Fruit fly (Drosophila melanogaster) whole organism, embryonic: Measurements from ENCODE around the gene Kr-h2.

Source experiments
- ATbp ChIP-seq: fragments of 200-800 bp; sonication (Bioruptor generic); optimal IDR thresholded peaks from 2 replicates; lab custom pipeline; 2017; ENCODE audit warnings: missing biosample characterization, mild to moderate bottlenecking, missing genetic modification characterization, missing genetic modification reagents
- B-H1 ChIP-seq: fragments of 200-800 bp; sonication (Bioruptor generic); IDR thresholded peaks from 3 replicates; pipeline ENCODE4 v1.3.6; 2022; ENCODE audit warnings: missing biosample characterization, missing genetic modification characterization
- Bdp1 ChIP-seq: fragments of 200-800 bp; sonication (Bioruptor generic); optimal IDR thresholded peaks from 3 replicates; lab custom pipeline; 2016; ENCODE audit warnings: missing biosample characterization, missing genetic modification characterization
- CG1024 ChIP-seq: fragments of 200-800 bp; sonication (Bioruptor generic); IDR thresholded peaks from 2 replicates; pipeline ENCODE4 v1.3.6; 2022; ENCODE audit warnings: missing biosample characterization, missing genetic modification characterization
- CG10431 ChIP-seq: fragments of 200-800 bp; sonication (Bioruptor generic); optimal IDR thresholded peaks from 3 replicates; lab custom pipeline; 2018; ENCODE audit warnings: missing biosample characterization, mild to moderate bottlenecking, missing genetic modification characterization
- CG10462 ChIP-seq: fragments of 200-800 bp; sonication (Bioruptor generic); optimal IDR thresholded peaks from 2 replicates; lab custom pipeline; 2016; ENCODE audit warnings: missing biosample characterization, missing genetic modification characterization
- CG10543 ChIP-seq: fragments of 200-800 bp; sonication (Bioruptor generic); optimal IDR thresholded peaks from 3 replicates; lab custom pipeline; 2017; ENCODE audit warnings: missing biosample characterization, mild to moderate bottlenecking, missing genetic modification characterization, moderate library complexity
- CG11085 ChIP-seq: fragments of 200-800 bp; sonication (Bioruptor generic); IDR thresholded peaks from 2 replicates; pipeline ENCODE4 v1.3.6; 2022; ENCODE audit warnings: missing biosample characterization, missing genetic modification characterization
- CG12299 ChIP-seq: fragments of 200-800 bp; sonication (Bioruptor generic); optimal IDR thresholded peaks from 2 replicates; lab custom pipeline; 2018; ENCODE audit warnings: missing biosample characterization, mild to moderate bottlenecking, missing genetic modification characterization
- CG14710 ChIP-seq: fragments of 200-800 bp; sonication (Bioruptor generic); optimal IDR thresholded peaks from 3 replicates; lab custom pipeline; 2019; ENCODE audit warnings: missing biosample characterization, mild to moderate bottlenecking, missing genetic modification characterization, moderate library complexity
- CG16779 ChIP-seq: fragments of 200-800 bp; sonication (Bioruptor generic); IDR thresholded peaks from 2 replicates; pipeline ENCODE4 v1.3.6; 2022; ENCODE audit warnings: missing biosample characterization, missing genetic modification characterization
- CG17829 ChIP-seq: fragments of 200-800 bp; optimal IDR thresholded peaks from 2 replicates; lab custom pipeline; 2019; ENCODE audit warnings: missing biosample characterization, mild to moderate bottlenecking, missing genetic modification characterization, moderate library complexity
- CG1792 ChIP-seq: fragments of 200-800 bp; sonication (Bioruptor generic); optimal IDR thresholded peaks from 2 replicates; lab custom pipeline; 2016; ENCODE audit warnings: missing biosample characterization, missing genetic modification characterization
- CG2202 ChIP-seq: fragments of 200-800 bp; sonication (Bioruptor generic); optimal IDR thresholded peaks from 2 replicates; lab custom pipeline; 2018; ENCODE audit warnings: missing biosample characterization, mild to moderate bottlenecking, missing genetic modification characterization
- CG2889 ChIP-seq: fragments of 200-800 bp; sonication (Bioruptor generic); IDR thresholded peaks from 3 replicates; pipeline ENCODE4 v1.3.6; 2022; ENCODE audit warnings: missing biosample characterization, missing genetic modification characterization
- CG31224 ChIP-seq: fragments of 200-800 bp; sonication (Bioruptor generic); IDR thresholded peaks from 2 replicates; pipeline ENCODE4 v1.3.6; 2022; ENCODE audit warnings: missing biosample characterization, missing genetic modification characterization
- CG3995 ChIP-seq: fragments of 200-800 bp; sonication (Bioruptor generic); optimal IDR thresholded peaks from 3 replicates; lab custom pipeline; 2016; ENCODE audit warnings: missing biosample characterization, missing genetic modification characterization
- CG4360 ChIP-seq: fragments of 200-800 bp; sonication (Bioruptor generic); IDR thresholded peaks from 2 replicates; pipeline ENCODE4 v1.3.6; 2022; ENCODE audit warnings: missing biosample characterization, missing genetic modification characterization
- CG6175 ChIP-seq: fragments of 200-800 bp; sonication (Bioruptor generic); IDR thresholded peaks from 3 replicates; pipeline ENCODE4 v1.3.6; 2022; ENCODE audit warnings: missing biosample characterization, missing genetic modification characterization
- CG6854 ChIP-seq: fragments of 200-800 bp; sonication (Bioruptor generic); optimal IDR thresholded peaks from 3 replicates; lab custom pipeline; 2017; ENCODE audit warnings: missing biosample characterization, mild to moderate bottlenecking, missing genetic modification characterization
- CG8281 ChIP-seq: fragments of 200-800 bp; sonication (Bioruptor generic); optimal IDR thresholded peaks from 2 replicates; lab custom pipeline; 2018; ENCODE audit warnings: missing biosample characterization, mild to moderate bottlenecking, missing genetic modification characterization, moderate library complexity
- CG8290 ChIP-seq, 3 experiments: fragments of 200-800 bp; sonication (Bioruptor generic); optimal IDR thresholded peaks; 2 replicates each; lab custom pipeline; 2016 to 2019; ENCODE audit warnings: missing biosample characterization in 3 of 3, missing genetic modification characterization in 3 of 3, mild to moderate bottlenecking in 2 of 3, moderate library complexity in 1 of 3
- CG8765 ChIP-seq: fragments of 200-800 bp; sonication (Bioruptor generic); IDR thresholded peaks from 2 replicates; pipeline ENCODE4 v1.3.6; 2022; ENCODE audit warnings: missing biosample characterization, missing genetic modification characterization
- CrebB ChIP-seq: fragments of 200-800 bp; sonication (Bioruptor generic); optimal IDR thresholded peaks from 3 replicates; lab custom pipeline; 2018; ENCODE audit warnings: missing biosample characterization, mild to moderate bottlenecking, missing genetic modification characterization
- D19B ChIP-seq: fragments of 200-800 bp; sonication (Bioruptor generic); optimal IDR thresholded peaks from 2 replicates; lab custom pipeline; 2017; ENCODE audit warnings: missing biosample characterization, mild to moderate bottlenecking, missing genetic modification characterization
- Dip3 ChIP-seq: fragments of 200-800 bp; sonication (Bioruptor generic); optimal IDR thresholded peaks from 3 replicates; lab custom pipeline; 2016; ENCODE audit warnings: missing biosample characterization, missing genetic modification characterization
- Doc2 ChIP-seq: fragments of 200-800 bp; sonication (Bioruptor generic); IDR thresholded peaks from 2 replicates; pipeline ENCODE4 v1.3.6; 2022; ENCODE audit warnings: missing biosample characterization, missing genetic modification characterization
- Doc3 ChIP-seq: fragments of 200-800 bp; sonication (Bioruptor generic); IDR thresholded peaks from 3 replicates; pipeline ENCODE4 v1.3.6; 2022; ENCODE audit warnings: missing biosample characterization, missing genetic modification characterization; ENCODE audit not compliant: partially characterized antibody
- E2f1 ChIP-seq: fragments of 200-800 bp; sonication (Bioruptor generic); IDR thresholded peaks from 2 replicates; pipeline ENCODE4 v1.3.6; 2022; ENCODE audit warnings: missing biosample characterization, missing genetic modification characterization
- Fer1 ChIP-seq: fragments of 200-800 bp; sonication (Bioruptor generic); optimal IDR thresholded peaks from 2 replicates; lab custom pipeline; 2017; ENCODE audit warnings: missing biosample characterization, mild to moderate bottlenecking, missing genetic modification characterization
- HmgD ChIP-seq: fragments of 200-800 bp; sonication (Bioruptor generic); optimal IDR thresholded peaks from 3 replicates; lab custom pipeline; 2016; ENCODE audit warnings: missing biosample characterization, missing genetic modification characterization
- Mes4 ChIP-seq: fragments of 200-800 bp; sonication (Bioruptor generic); optimal IDR thresholded peaks from 2 replicates; lab custom pipeline; 2016; ENCODE audit warnings: missing biosample characterization, missing genetic modification characterization
- NC2α ChIP-seq: fragments of 200-800 bp; sonication (Bioruptor generic); optimal IDR thresholded peaks from 2 replicates; lab custom pipeline; 2016; ENCODE audit warnings: missing biosample characterization, missing genetic modification characterization
- Neu2 ChIP-seq: fragments of 200-800 bp; sonication (Bioruptor generic); optimal IDR thresholded peaks from 3 replicates; lab custom pipeline; 2016; ENCODE audit warnings: missing biosample characterization, missing genetic modification characterization, borderline replicate concordance
- Ptx1 ChIP-seq: fragments of 200-800 bp; sonication (Bioruptor generic); IDR thresholded peaks from 2 replicates; pipeline ENCODE4 v1.3.6; 2022; ENCODE audit warnings: missing biosample characterization, missing genetic modification characterization
- Side ChIP-seq: fragments of 200-800 bp; sonication (Bioruptor generic); optimal IDR thresholded peaks from 2 replicates; lab custom pipeline; 2016; ENCODE audit warnings: missing biosample characterization, missing genetic modification characterization
- TFAM ChIP-seq: fragments of 200-800 bp; sonication (Bioruptor generic); optimal IDR thresholded peaks from 2 replicates; lab custom pipeline; 2017; ENCODE audit warnings: missing biosample characterization, missing genetic modification characterization, inconsistent platforms
- aop ChIP-seq: fragments of 200-800 bp; sonication (Bioruptor generic); IDR thresholded peaks from 2 replicates; pipeline ENCODE4 v1.3.6; 2022; ENCODE audit warnings: missing biosample characterization, missing genetic modification characterization
- bigmax ChIP-seq: fragments of 200-800 bp; sonication (Bioruptor generic); optimal IDR thresholded peaks from 2 replicates; lab custom pipeline; 2018; ENCODE audit warnings: missing biosample characterization, mild to moderate bottlenecking, missing genetic modification characterization
- cato ChIP-seq: fragments of 200-800 bp; sonication (Bioruptor generic); optimal IDR thresholded peaks from 2 replicates; lab custom pipeline; 2016; ENCODE audit warnings: missing biosample characterization, missing genetic modification characterization, borderline replicate concordance
- dmrt11E ChIP-seq: fragments of 200-800 bp; sonication (Bioruptor generic); optimal IDR thresholded peaks from 3 replicates; lab custom pipeline; 2018; ENCODE audit warnings: missing biosample characterization, mild to moderate bottlenecking, missing genetic modification characterization, moderate library complexity
- fd64A ChIP-seq: fragments of 200-800 bp; sonication (Bioruptor generic); optimal IDR thresholded peaks from 3 replicates; lab custom pipeline; 2018; ENCODE audit warnings: missing biosample characterization, mild to moderate bottlenecking, missing genetic modification characterization
- fd96Cb ChIP-seq: fragments of 200-800 bp; sonication (Bioruptor generic); optimal IDR thresholded peaks from 2 replicates; lab custom pipeline; 2018; ENCODE audit warnings: missing biosample characterization, mild to moderate bottlenecking, missing genetic modification characterization, moderate library complexity
- gsb-n ChIP-seq: fragments of 200-800 bp; sonication (Bioruptor generic); optimal IDR thresholded peaks from 3 replicates; lab custom pipeline; 2018; ENCODE audit warnings: missing biosample characterization, mild to moderate bottlenecking, missing genetic modification characterization
- knrl ChIP-seq: fragments of 200-800 bp; sonication (Bioruptor generic); IDR thresholded peaks from 3 replicates; pipeline ENCODE4 v1.3.6; 2022; ENCODE audit warnings: missing biosample characterization, missing genetic modification characterization; ENCODE audit not compliant: partially characterized antibody
- ssp ChIP-seq: fragments of 200-800 bp; sonication (Bioruptor generic); IDR thresholded peaks from 2 replicates; pipeline ENCODE4 v1.3.6; 2022; ENCODE audit warnings: missing biosample characterization, missing genetic modification characterization
- tin ChIP-seq: fragments of 200-800 bp; sonication (Bioruptor generic); optimal IDR thresholded peaks from 3 replicates; lab custom pipeline; 2016; ENCODE audit warnings: missing biosample characterization, missing genetic modification characterization
- tup ChIP-seq: fragments of 200-800 bp; sonication (Bioruptor generic); optimal IDR thresholded peaks from 2 replicates; lab custom pipeline; 2016; ENCODE audit warnings: missing biosample characterization, mild to moderate bottlenecking, missing genetic modification characterization, moderate library complexity
- wdn ChIP-seq: fragments of 200-800 bp; sonication (Bioruptor generic); IDR thresholded peaks from 2 replicates; pipeline ENCODE4 v1.3.6; 2022; ENCODE audit warnings: missing biosample characterization, missing genetic modification characterization
- zen ChIP-seq: fragments of 200-800 bp; sonication (Bioruptor generic); optimal IDR thresholded peaks from 3 replicates; lab custom pipeline; 2018; ENCODE audit warnings: missing biosample characterization, mild to moderate bottlenecking, missing genetic modification characterization, moderate library complexity
- zfh1 ChIP-seq: fragments of 200-800 bp; sonication (Bioruptor generic); IDR thresholded peaks from 3 replicates; pipeline ENCODE4 v1.3.6; 2022; ENCODE audit warnings: missing biosample characterization, missing genetic modification characterization

The Kr-h2 gene

DNA sequence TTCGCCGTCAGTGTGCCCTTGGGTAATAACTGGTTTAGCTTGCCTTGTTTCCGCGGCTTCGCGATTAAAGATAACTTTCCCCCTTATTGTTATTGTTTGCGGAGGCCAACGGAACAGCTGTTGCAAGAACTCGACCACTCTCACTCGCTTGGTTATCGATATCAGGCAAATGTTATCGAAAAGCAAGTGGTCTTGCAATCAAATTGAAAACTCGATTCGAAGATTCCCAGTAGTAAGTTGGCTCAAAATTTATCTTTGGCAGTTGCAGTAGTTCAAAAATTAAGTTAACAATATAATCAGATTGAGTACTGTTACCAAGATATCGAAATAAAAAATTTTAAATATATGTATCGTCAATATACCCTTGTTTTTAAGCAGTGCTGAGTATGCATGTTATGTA is 5.0 kb upstream of the Kr-h2 start, which contains the start of the genes Fbw5 and CG9147 (continued):
- TF ChIP-seq Dip3 (GFP tag; lab: Kevin White, UChicago) (peak; percentile 99), CG12299 (tag; lab: Kevin White, UChicago) (peak; percentile 99), CG10462 (GFP tag; lab: Kevin White, UChicago) (peak; percentile 100), D19B (GFP tag; lab: Kevin White, UChicago) (peak; percentile 100), gsb-n (tag; lab: Kevin White, UChicago) (peak; percentile 100), B-H1 (GFP tag; lab: Robert Waterston, UW) (peak; percentile 99), aop (peak; percentile 96), CG16779 (GFP tag; lab: Robert Waterston, UW) (peak; percentile 98), ATbp (GFP tag; lab: Kevin White, UChicago) (peak; percentile 100), Ptx1 (GFP tag; lab: Robert Waterston, UW) (peak; percentile 100), tin (GFP tag; lab: Kevin White, UChicago) (peak; percentile 99), CG31224 (GFP tag; lab: Robert Waterston, UW) (peak; percentile 96), CG6854 (GFP tag; lab: Kevin White, UChicago) (peak; percentile 98), CG14710 (tag; lab: Kevin White, UChicago) (peak; percentile 98), CG1792 (GFP tag; lab: Kevin White, UChicago) (peak; percentile 99), Side (GFP tag; lab: Kevin White, UChicago) (peak; percentile 100), HmgD (GFP tag; lab: Kevin White, UChicago) (peak; percentile 99), CG2202 (peak; percentile 99), Mes4 (GFP tag; lab: Kevin White, UChicago) (peak; percentile 99), CG6175 (GFP tag; lab: Robert Waterston, UW) (peak; percentile 98), Fer1 (peak; percentile 98), fd96Cb (tag; lab: Kevin White, UChicago) (peak; percentile 100), CG3995 (GFP tag; lab: Kevin White, UChicago) (peak; percentile 86), CG8290 (GFP tag; optimal IDR thresholded peaks at IDR 0.05; lab: Kevin White, UChicago) (peak; percentile 99), CG8290 (tag; optimal IDR thresholded peaks at IDR 0.05; lab: Kevin White, UChicago) (peak; percentile 97 to 100), NC2α (GFP tag; lab: Kevin White, UChicago) (peak; percentile 99), CrebB (tag; lab: Kevin White, UChicago) (peak; percentile 100), E2f1 (GFP tag; lab: Robert Waterston, UW) (peak; percentile 99), CG17829 (tag; lab: Kevin White, UChicago) (peak; percentile 99), TFAM (GFP tag; lab: Kevin White, UChicago) (peak; percentile 93), bigmax (GFP tag; lab: Kevin White, UChicago) (peak; percentile 81), CG11085 (GFP tag; lab: Robert Waterston, UW) (peak; percentile 98), CG2889 (GFP tag; lab: Robert Waterston, UW) (peak; percentile 99), Doc3 (GFP tag; lab: Robert Waterston, UW) (no peak; the same call in 2 of the 3 replicates), dmrt11E (tag; lab: Kevin White, UChicago) (peak; percentile 100), CG4360 (GFP tag; lab: Robert Waterston, UW) (peak; percentile 93), ssp (GFP tag; lab: Robert Waterston, UW) (peak; percentile 96), cato (GFP tag; lab: Kevin White, UChicago) (peak; percentile 99), CG10543 (GFP tag; lab: Kevin White, UChicago) (peak; percentile 93), tup (peak; percentile 99), zfh1 (GFP tag; lab: Robert Waterston, UW) (peak; percentile 100), CG1024 (GFP tag; lab: Robert Waterston, UW) (peak; percentile 98), Doc2 (GFP tag; lab: Robert Waterston, UW) (peak; percentile 95), knrl (GFP tag; lab: Robert Waterston, UW) (0 out of 3 replicates have a peak, but pooled peaks have one; percentile 20), fd64A (peak; percentile 97), CG8281 (tag; lab: Kevin White, UChicago) (peak; percentile 94), zen (peak; percentile 99), Bdp1 (GFP tag; lab: Kevin White, UChicago) (peak; percentile 96), wdn (GFP tag; lab: Robert Waterston, UW) (peak; percentile 99), CG8765 (peak; percentile 98), CG10431 (GFP tag; lab: Kevin White, UChicago) (peak; percentile 98), Neu2 (peak; percentile 98)
